Fruit fly (Drosophila melanogaster): ENCODE measurements around the gene soti.

The soti gene

dm6 chr3R:14391281-14391680, 9.8 kb upstream of the soti start:
- TF ChIP-seq noc (tag; optimal IDR thresholded peaks at IDR 0.05) = no peak

dm6 chr3R:14390465-14390864, 9.0 kb upstream of the soti start:
- TF ChIP-seq noc (tag; optimal IDR thresholded peaks at IDR 0.05) = no peak

dm6 chr3R:14389258-14389657, 7.8 kb upstream of the soti start:
- TF ChIP-seq noc (tag; optimal IDR thresholded peaks at IDR 0.05) = no peak

dm6 chr3R:14387840-14388239, 6.3 kb upstream of the soti start:
- no peak for TF ChIP-seq noc (tag; optimal IDR thresholded peaks at IDR 0.05)

- TF ChIP-seq noc (tag; optimal IDR thresholded peaks at IDR 0.05) = no peak
Measured at dm6 chr3R:14386088-14386822, 4.8 kb upstream of the soti start.

- no peak for TF ChIP-seq noc (tag; optimal IDR thresholded peaks at IDR 0.05)
Measured at dm6 chr3R:14384502-14384901, 3.0 kb upstream of the soti start.

- TF ChIP-seq noc (tag; optimal IDR thresholded peaks at IDR 0.05) = peak; percentile 43
Measured at dm6 chr3R:14382312-14383046, 980 bp upstream of the soti start.

- TF ChIP-seq noc (tag; optimal IDR thresholded peaks at IDR 0.05) = no peak
Measured at dm6 chr3R:14373828-14374217, 7.7 kb downstream of the soti start.

- peak; percentile 49 for TF ChIP-seq noc (tag; optimal IDR thresholded peaks at IDR 0.05)
Measured at dm6 chr3R:14373192-14373827, 8.2 kb downstream of the soti start.

dm6 chr3R:14372815-14373191, 8.7 kb downstream of the soti start, which contains the start of gene NK7.1:
NK7.1 (minus strand) TSS chr3R:14372951.
- TF ChIP-seq noc (tag; optimal IDR thresholded peaks at IDR 0.05) = no peak

- TF ChIP-seq noc (tag; optimal IDR thresholded peaks at IDR 0.05) = no peak
Measured at dm6 chr3R:14371133-14371676, 10.3 kb downstream of the soti start.

- TF ChIP-seq noc (tag; optimal IDR thresholded peaks at IDR 0.05) = no peak
Measured at dm6 chr3R:14370199-14370933, 11.1 kb downstream of the soti start.

dm6 chr3R:14369481-14370198, 11.9 kb downstream of the soti start:
- peak; percentile 6 for TF ChIP-seq noc (tag; optimal IDR thresholded peaks at IDR 0.05)

dm6 chr3R:14366882-14367281, 14.6 kb downstream of the soti start:
- no peak for TF ChIP-seq noc (tag; optimal IDR thresholded peaks at IDR 0.05)

- no peak for TF ChIP-seq noc (tag; optimal IDR thresholded peaks at IDR 0.05)
Measured at dm6 chr3R:14365918-14366317, 15.6 kb downstream of the soti start.
